Worm (Caenorhabditis elegans): ENCODE results near the gene T10G3.8.

Gene T10G3.8

ce11 chrV:13457858-13458257, 18.4 kb downstream of the T10G3.8 start, which contains the start of gene F25H9.2:
Gene F25H9.2, plus strand, starts transcription at chrV:13458083.
- TF ChIP-seq lin-15B (tag; optimal IDR thresholded peaks at IDR 0.05), result no peak
- no peak for TF ChIP-seq pag-3 (tag; optimal IDR thresholded peaks at IDR 0.05; ENCODE audit: borderline replicate concordance, insufficient read depth)
- no peak for TF ChIP-seq egl-13 (tag; optimal IDR thresholded peaks at IDR 0.05)
- peak; percentile 47 for TF ChIP-seq unc-130 (tag; optimal IDR thresholded peaks at IDR 0.05)
- TF ChIP-seq aly-2 (tag; optimal IDR thresholded peaks at IDR 0.05), result no peak
- peak; percentile 90 for TF ChIP-seq F16B12.6 (tag; optimal IDR thresholded peaks at IDR 0.05)
- TF ChIP-seq ceh-63 (GFP tag; optimal IDR thresholded peaks at IDR 0.05), result no peak
- no peak for TF ChIP-seq fkh-8 (tag; optimal IDR thresholded peaks at IDR 0.05)
- TF ChIP-seq tbx-2 (tag; optimal IDR thresholded peaks at IDR 0.05), result no peak
- TF ChIP-seq nhr-84 (tag; optimal IDR thresholded peaks at IDR 0.05), result no peak
- no peak for TF ChIP-seq nhr-28 (tag; optimal IDR thresholded peaks at IDR 0.05)
- no peak for TF ChIP-seq lin-39 (tag; optimal IDR thresholded peaks at IDR 0.05)
- TF ChIP-seq snpc-4 (tag; optimal IDR thresholded peaks at IDR 0.05), result no peak
- peak; percentile 29 for TF ChIP-seq rnt-1 (tag; optimal IDR thresholded peaks at IDR 0.05)
- TF ChIP-seq pax-3 (tag; optimal IDR thresholded peaks at IDR 0.05), result no peak
- no peak for TF ChIP-seq ces-1 (GFP tag; optimal IDR thresholded peaks at IDR 0.05)
- no peak for TF ChIP-seq mef-2 (tag; optimal IDR thresholded peaks at IDR 0.05)
- TF ChIP-seq nhr-47 (tag; optimal IDR thresholded peaks at IDR 0.05), result no peak
- peak; percentile 26 for TF ChIP-seq blmp-1 (tag; optimal IDR thresholded peaks at IDR 0.05)
- no peak for TF ChIP-seq nhr-12 (tag; optimal IDR thresholded peaks at IDR 0.05)
- TF ChIP-seq nhr-90 (tag; optimal IDR thresholded peaks at IDR 0.05; ENCODE audit: poor library complexity), result no peak
- TF ChIP-seq aha-1 (tag; optimal IDR thresholded peaks at IDR 0.05), result no peak
- TF ChIP-seq nhr-11 (tag; optimal IDR thresholded peaks at IDR 0.05), result no peak
- peak in 2 of 3 experiments; percentile 55 to 61 for TF ChIP-seq dpl-1 (GFP tag; optimal IDR thresholded peaks at IDR 0.05)
- TF ChIP-seq hlh-17 (GFP tag; optimal IDR thresholded peaks at IDR 0.05; ENCODE audit: borderline replicate concordance), result no peak
- TF ChIP-seq hpl-2 (GFP tag; optimal IDR thresholded peaks at IDR 0.05), result no peak
- no peak for TF ChIP-seq nhr-237 (tag; optimal IDR thresholded peaks at IDR 0.05)
- no peak for TF ChIP-seq ceh-88 (GFP tag; IDR thresholded peaks at IDR 0.05)
- TF ChIP-seq zag-1 (tag; optimal IDR thresholded peaks at IDR 0.05), result no peak
- TF ChIP-seq mab-9 (GFP tag; IDR thresholded peaks at IDR 0.05), result no peak
- no peak for TF ChIP-seq tlp-1 (tag; optimal IDR thresholded peaks at IDR 0.05)
- TF ChIP-seq jun-1 (tag; optimal IDR thresholded peaks at IDR 0.05), result no peak
- no peak for TF ChIP-seq ama-1 (optimal IDR thresholded peaks at IDR 0.05)
- TF ChIP-seq hlh-4 (tag; optimal IDR thresholded peaks at IDR 0.05), result no peak
- TF ChIP-seq ztf-4 (tag; optimal IDR thresholded peaks at IDR 0.05), result no peak
- TF ChIP-seq elt-3 (tag; optimal IDR thresholded peaks at IDR 0.05), result no peak
- no peak for TF ChIP-seq dsc-1 (tag; optimal IDR thresholded peaks at IDR 0.05)
- TF ChIP-seq sptf-1 (tag; optimal IDR thresholded peaks at IDR 0.05), result no peak
- TF ChIP-seq snu-23 (GFP tag; optimal IDR thresholded peaks at IDR 0.05), result peak; percentile 47
- TF ChIP-seq lin-13 (GFP tag; optimal IDR thresholded peaks at IDR 0.05), result no peak
- TF ChIP-seq unc-98 (GFP tag; IDR thresholded peaks at IDR 0.05), result no peak
- peak; percentile 25 for TF ChIP-seq nhr-71 (tag; optimal IDR thresholded peaks at IDR 0.05)
- TF ChIP-seq efl-1 (optimal IDR thresholded peaks at IDR 0.05), result peak; percentile 5 to 37
- peak; percentile 36 to 43 for TF ChIP-seq efl-1 (GFP tag; optimal IDR thresholded peaks at IDR 0.05 in 1 of 2)
- no peak for TF ChIP-seq efl-3 (GFP tag; optimal IDR thresholded peaks at IDR 0.05)
- no peak for TF ChIP-seq C04F5.9 (tag; optimal IDR thresholded peaks at IDR 0.05)
- TF ChIP-seq unc-86 (tag; optimal IDR thresholded peaks at IDR 0.05), result no peak
- TF ChIP-seq nhr-20 (tag; optimal IDR thresholded peaks at IDR 0.05), result no peak
- TF ChIP-seq lsy-2 (tag; optimal IDR thresholded peaks at IDR 0.05), result peak; percentile 20 to 45
- TF ChIP-seq lin-35 (GFP tag; optimal IDR thresholded peaks at IDR 0.05), result peak; percentile 26 to 59
- TF ChIP-seq ceh-82 (tag; optimal IDR thresholded peaks at IDR 0.05), result peak in 1 of 3 experiments; percentile 8
- TF ChIP-seq xbp-1 (tag; optimal IDR thresholded peaks at IDR 0.05), result no peak
- TF ChIP-seq sup-37 (GFP tag; optimal IDR thresholded peaks at IDR 0.05), result no peak
- no peak for TF ChIP-seq lin-14 (GFP tag; optimal IDR thresholded peaks at IDR 0.05)
- no peak for TF ChIP-seq fkh-4 (tag; optimal IDR thresholded peaks at IDR 0.05; ENCODE audit: borderline replicate concordance)
